Worm (Caenorhabditis elegans) whole organism, L1 larva: ENCODE results near the gene rpb-4.

Experiments used
- C34B4.2 ChIP-seq: sonication (generic microtip); optimal IDR thresholded peaks from 2 replicates; lab custom pipeline; 2017; ENCODE audit warnings: mild to moderate bottlenecking, missing genetic modification characterization, missing compliant biosample characterization
- Y116A8C.19 ChIP-seq: sonication (generic microtip); optimal IDR thresholded peaks from 2 replicates; lab custom pipeline; 2016; ENCODE audit warnings: missing compliant biosample characterization, missing genetic modification characterization, borderline replicate concordance
- alr-1 ChIP-seq: fragments of 200-800 bp; sonication (Bioruptor generic); optimal IDR thresholded peaks from 2 replicates; lab custom pipeline; 2018; ENCODE audit warnings: borderline replicate concordance, mild to moderate bottlenecking, missing genetic modification characterization, missing compliant biosample characterization
- blmp-1 ChIP-seq: fragments of 150-350 bp; optimal IDR thresholded peaks from 2 replicates; lab custom pipeline; 2014; ENCODE audit warnings: missing biosample characterization, missing genetic modification characterization
- ceh-88 ChIP-seq: fragments of 200-800 bp; sonication (Bioruptor generic); IDR thresholded peaks from 2 replicates; pipeline ENCODE4 v1.3.6; 2022; ENCODE audit warnings: missing genetic modification characterization, missing compliant biosample characterization
- ceh-90 ChIP-seq: sonication (generic microtip); optimal IDR thresholded peaks from 2 replicates; lab custom pipeline; 2016; ENCODE audit warnings: missing genetic modification characterization, missing compliant biosample characterization
- efl-1 ChIP-seq, 4 experiments: fragments of 150-350 bp; optimal IDR thresholded peaks in 3 of 4; peaks in 1 of 4; 1 replicate in 1 of 4; 2 replicates in 3 of 4; lab custom pipeline; 2014; ENCODE audit warnings: missing biosample characterization in 2 of 4, missing genetic modification characterization in 2 of 4, missing genetic modification reagents in 2 of 4
- efl-3 ChIP-seq: fragments of 200-800 bp; sonication (Bioruptor generic); optimal IDR thresholded peaks from 2 replicates; lab custom pipeline; 2018; ENCODE audit warnings: mild to moderate bottlenecking, missing genetic modification characterization, missing compliant biosample characterization
- egl-13 ChIP-seq: sonication (generic microtip); optimal IDR thresholded peaks from 2 replicates; lab custom pipeline; 2016; ENCODE audit warnings: missing genotype, missing genetic modification reagents, missing genetic modification characterization, missing compliant biosample characterization
- egl-27 ChIP-seq, 2 experiments: fragments of 150-350 bp in 1 of 2; sonication (generic microtip); optimal IDR thresholded peaks; 3 replicates each; lab custom pipeline; 2017 to 2018; ENCODE audit warnings: missing biosample characterization in 2 of 2, missing genetic modification characterization in 2 of 2, missing genetic modification reagents in 2 of 2
- ets-5 ChIP-seq: fragments of 200-800 bp; sonication (Bioruptor generic); IDR thresholded peaks from 2 replicates; pipeline ENCODE4 v1.3.6; 2022; ENCODE audit warnings: missing genetic modification characterization, missing compliant biosample characterization
- fkh-10 ChIP-seq: sonication (generic microtip); optimal IDR thresholded peaks from 2 replicates; lab custom pipeline; 2017; ENCODE audit warnings: missing biosample characterization, missing genetic modification reagents, missing genetic modification characterization
- fkh-4 ChIP-seq: sonication (generic microtip); optimal IDR thresholded peaks from 2 replicates; lab custom pipeline; 2016; ENCODE audit warnings: missing compliant biosample characterization, missing genetic modification characterization, borderline replicate concordance
- fkh-8 ChIP-seq: sonication (generic microtip); optimal IDR thresholded peaks from 2 replicates; lab custom pipeline; 2016; ENCODE audit warnings: mild to moderate bottlenecking, missing genetic modification characterization, missing compliant biosample characterization
- hlh-4 ChIP-seq: sonication (generic microtip); optimal IDR thresholded peaks from 2 replicates; lab custom pipeline; 2016; ENCODE audit warnings: mild to moderate bottlenecking, missing genetic modification characterization, missing compliant biosample characterization
- isw-1 ChIP-seq: fragments of 200-800 bp; sonication (Bioruptor generic); IDR thresholded peaks from 2 replicates; pipeline ENCODE4 v1.3.6; 2022; ENCODE audit warnings: missing genetic modification characterization, missing compliant biosample characterization
- jun-1 ChIP-seq: fragments of 150-350 bp; optimal IDR thresholded peaks from 2 replicates; lab custom pipeline; 2014; ENCODE audit warnings: missing biosample characterization, missing genetic modification reagents, missing genetic modification characterization
- lin-14 ChIP-seq: fragments of 200-800 bp; sonication (Bioruptor generic); optimal IDR thresholded peaks from 2 replicates; lab custom pipeline; 2018; ENCODE audit warnings: mild to moderate bottlenecking, missing genetic modification characterization, moderate library complexity, missing compliant biosample characterization
- lin-39 ChIP-seq: fragments of 150-350 bp; optimal IDR thresholded peaks from 2 replicates; lab custom pipeline; 2014; ENCODE audit warnings: missing biosample characterization, missing genetic modification reagents, missing genetic modification characterization
- lir-3 ChIP-seq: sonication (generic microtip); optimal IDR thresholded peaks from 2 replicates; lab custom pipeline; 2016; ENCODE audit warnings: mild to moderate bottlenecking, missing genetic modification characterization, moderate library complexity, missing compliant biosample characterization; ENCODE audit not compliant: poor library complexity
- lsy-2 ChIP-seq, 2 experiments: fragments of 150-350 bp; optimal IDR thresholded peaks; 2 replicates each; lab custom pipeline; 2014; ENCODE audit warnings: missing biosample characterization in 2 of 2, missing genetic modification characterization in 2 of 2
- mab-9 ChIP-seq: fragments of 200-800 bp; sonication (Bioruptor generic); IDR thresholded peaks from 2 replicates; pipeline ENCODE4 v1.3.6; 2022; ENCODE audit warnings: missing genetic modification reagents, missing genetic modification characterization, missing compliant biosample characterization
- mdl-1 ChIP-seq, 2 experiments: fragments of 150-350 bp; optimal IDR thresholded peaks; 2 replicates each; lab custom pipeline; 2014 to 2017; ENCODE audit warnings: missing biosample characterization in 2 of 2, missing genetic modification characterization in 2 of 2, inconsistent platforms in 1 of 2
- mef-2 ChIP-seq: fragments of 150-350 bp; optimal IDR thresholded peaks from 2 replicates; lab custom pipeline; 2014; ENCODE audit warnings: missing biosample characterization, missing genetic modification characterization
- mep-1 ChIP-seq: fragments of 150-350 bp; optimal IDR thresholded peaks from 2 replicates; lab custom pipeline; 2014; ENCODE audit warnings: missing biosample characterization, missing genetic modification characterization
- nhr-11 ChIP-seq: fragments of 150-350 bp; optimal IDR thresholded peaks from 2 replicates; lab custom pipeline; 2014; ENCODE audit warnings: missing biosample characterization, missing genetic modification characterization
- nhr-12 ChIP-seq: sonication (generic microtip); optimal IDR thresholded peaks from 2 replicates; lab custom pipeline; 2017; ENCODE audit warnings: missing biosample characterization, missing genetic modification characterization
- nhr-20 ChIP-seq: sonication (generic microtip); optimal IDR thresholded peaks from 2 replicates; lab custom pipeline; 2016; ENCODE audit warnings: mild to moderate bottlenecking, missing genetic modification characterization, missing compliant biosample characterization
- nhr-47 ChIP-seq: sonication (generic microtip); optimal IDR thresholded peaks from 2 replicates; lab custom pipeline; 2016; ENCODE audit warnings: mild to moderate bottlenecking, missing genetic modification characterization, moderate library complexity, missing compliant biosample characterization
- nhr-76 ChIP-seq: sonication (generic microtip); optimal IDR thresholded peaks from 2 replicates; lab custom pipeline; 2017; ENCODE audit warnings: missing biosample characterization, missing genetic modification characterization
- nhr-84 ChIP-seq: sonication (generic microtip); optimal IDR thresholded peaks from 2 replicates; lab custom pipeline; 2017; ENCODE audit warnings: missing biosample characterization, missing genetic modification characterization
- nhr-85 ChIP-seq: sonication (generic microtip); peaks from one replicate; lab custom pipeline; 2016; ENCODE audit warnings: missing genetic modification characterization, inconsistent platforms, missing compliant biosample characterization
- nhr-90 ChIP-seq: sonication (generic microtip); optimal IDR thresholded peaks from 2 replicates; lab custom pipeline; 2016; ENCODE audit warnings: mild to moderate bottlenecking, missing genetic modification characterization, missing compliant biosample characterization; ENCODE audit not compliant: poor library complexity
- pag-3 ChIP-seq: sonication (generic microtip); optimal IDR thresholded peaks from 2 replicates; lab custom pipeline; 2017; ENCODE audit warnings: missing genetic modification characterization, mild to moderate bottlenecking, missing compliant biosample characterization, antibody characterized with exemption, borderline replicate concordance; ENCODE audit not compliant: insufficient read depth
- pax-3 ChIP-seq: fragments of 200-800 bp; sonication (Bioruptor generic); optimal IDR thresholded peaks from 2 replicates; lab custom pipeline; 2018; ENCODE audit warnings: mild to moderate bottlenecking, missing genetic modification characterization, moderate library complexity, missing compliant biosample characterization
- rnt-1 ChIP-seq: sonication (generic microtip); optimal IDR thresholded peaks from 2 replicates; lab custom pipeline; 2016; ENCODE audit warnings: mild to moderate bottlenecking, missing genetic modification characterization, moderate library complexity, missing compliant biosample characterization
- sox-4 ChIP-seq: sonication (generic microtip); optimal IDR thresholded peaks from 2 replicates; lab custom pipeline; 2016; ENCODE audit warnings: missing genetic modification characterization, missing compliant biosample characterization
- sptf-1 ChIP-seq: fragments of 150-350 bp; optimal IDR thresholded peaks from 2 replicates; lab custom pipeline; 2014; ENCODE audit warnings: missing biosample characterization, missing genetic modification characterization
- swsn-7 ChIP-seq: sonication (generic microtip); optimal IDR thresholded peaks from 2 replicates; lab custom pipeline; 2016; ENCODE audit warnings: missing genetic modification characterization, missing compliant biosample characterization
- tlp-1 ChIP-seq: fragments of 150-350 bp; optimal IDR thresholded peaks from 2 replicates; lab custom pipeline; 2014; ENCODE audit warnings: missing biosample characterization, missing genetic modification characterization
- unc-30 ChIP-seq: sonication (generic microtip); optimal IDR thresholded peaks from 2 replicates; lab custom pipeline; 2017; ENCODE audit warnings: missing biosample characterization, missing genetic modification characterization
- unc-62 ChIP-seq: fragments of 150-350 bp; optimal IDR thresholded peaks from 2 replicates; lab custom pipeline; 2014; ENCODE audit warnings: missing biosample characterization, missing genetic modification reagents, missing genetic modification characterization
- vab-15 ChIP-seq: sonication (generic microtip); optimal IDR thresholded peaks from 2 replicates; lab custom pipeline; 2017; ENCODE audit warnings: missing genotype, mild to moderate bottlenecking, missing genetic modification characterization, missing compliant biosample characterization
- xbp-1 ChIP-seq: sonication (generic microtip); optimal IDR thresholded peaks from 2 replicates; lab custom pipeline; 2016; ENCODE audit warnings: missing genetic modification characterization, missing compliant biosample characterization
- zag-1 ChIP-seq: fragments of 150-350 bp; optimal IDR thresholded peaks from 2 replicates; lab custom pipeline; 2014; ENCODE audit warnings: missing biosample characterization, missing genetic modification characterization
- ztf-11 ChIP-seq, 2 experiments: sonication (generic microtip); optimal IDR thresholded peaks; 2 replicates each; lab custom pipeline; 2016 to 2017; ENCODE audit warnings: missing genetic modification characterization in 2 of 2, missing biosample characterization in 1 of 2, missing compliant biosample characterization in 1 of 2
- ztf-4 ChIP-seq: fragments of 150-350 bp; optimal IDR thresholded peaks from 2 replicates; lab custom pipeline; 2014; ENCODE audit warnings: missing biosample characterization, missing genetic modification characterization

rpb-4 gene

ce11 chrII:7408192-7408591 is 33.9 kb downstream of the rpb-4 start, which contains the start of gene srd-55:
TSS of gene srd-55 (plus strand) at chrII:7408492.
- TF ChIP-seq lsy-2 (tag; optimal IDR thresholded peaks at IDR 0.05; lab: Kevin White, UChicago) (no peak), lin-14 (no peak), pax-3 (no peak), mep-1 (tag; lab: Kevin White, UChicago) (no peak), xbp-1 (tag; lab: Kevin White, UChicago) (no peak), nhr-90 (tag; lab: Kevin White, UChicago) (no peak), lin-39 (no peak), nhr-20 (no peak), nhr-12 (tag; lab: Kevin White, UChicago) (no peak), nhr-84 (no peak), nhr-11 (tag; lab: Kevin White, UChicago) (no peak), jun-1 (no peak), sptf-1 (tag; lab: Kevin White, UChicago) (no peak), ceh-88 (GFP tag; lab: Robert Waterston, UW) (no peak), pag-3 (tag; lab: Kevin White, UChicago) (no peak), fkh-10 (no peak), mdl-1 (tag; optimal IDR thresholded peaks at IDR 0.05; lab: Kevin White, UChicago) (no peak), unc-62 (GFP tag; lab: Kevin White, UChicago) (no peak), tlp-1 (no peak)

DNA sequence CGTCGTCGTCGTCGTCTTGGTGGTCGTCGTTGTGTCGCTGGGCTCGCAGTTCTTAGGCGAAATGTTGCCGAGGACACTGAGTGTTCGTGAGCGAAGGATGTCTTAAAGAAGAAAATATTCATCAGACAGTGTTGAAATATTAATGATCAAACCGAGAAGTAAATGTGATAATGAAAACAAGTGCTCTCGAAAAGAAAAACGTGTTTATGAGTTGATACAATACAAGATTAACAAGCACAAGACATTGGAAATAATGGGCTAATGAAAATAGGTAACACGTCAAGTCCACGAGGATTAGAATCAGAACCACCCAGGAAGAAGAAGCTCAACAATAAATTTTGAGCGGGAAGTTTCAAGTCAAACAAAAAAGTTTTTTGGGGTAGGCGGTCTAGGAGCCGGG is 37.6 kb downstream of the rpb-4 start, which contains the start of gene K02A2.5:
TSS of gene K02A2.5 (minus strand) at position 101 of the 400 bp plus-strand sequence.
- TF ChIP-seq tlp-1 (no peak), ztf-4 (tag; lab: Kevin White, UChicago) (no peak), swsn-7 (tag; lab: Kevin White, UChicago) (no peak), rnt-1 (no peak), lir-3 (tag; lab: Kevin White, UChicago) (no peak)

ce11 chrII:7413275-7413674 is 39.0 kb downstream of the rpb-4 start:
- TF ChIP-seq efl-3 (GFP tag; lab: Kevin White, UChicago) (no peak), pag-3 (tag; lab: Kevin White, UChicago) (no peak), unc-30 (tag; lab: Kevin White, UChicago) (no peak), vab-15 (no peak), hlh-4 (tag; lab: Kevin White, UChicago) (no peak), nhr-47 (tag; lab: Kevin White, UChicago) (no peak), isw-1 (no peak), egl-27 (tag; optimal IDR thresholded peaks at IDR 0.05; lab: Kevin White, UChicago) (no peak), lin-14 (peak; percentile 44), ztf-11 (tag; optimal IDR thresholded peaks at IDR 0.05; lab: Kevin White, UChicago) (no peak), mab-9 (GFP tag; lab: Robert Waterston, UW) (no peak), mep-1 (tag; lab: Kevin White, UChicago) (no peak), sptf-1 (tag; lab: Kevin White, UChicago) (no peak), nhr-76 (tag; lab: Kevin White, UChicago) (no peak), fkh-4 (tag; lab: Kevin White, UChicago) (no peak), zag-1 (tag; lab: Kevin White, UChicago) (no peak), jun-1 (no peak), sox-4 (tag; lab: Kevin White, UChicago) (no peak), ets-5 (GFP tag; lab: Robert Waterston, UW) (no peak), mef-2 (tag; lab: Kevin White, UChicago) (no peak), ztf-4 (tag; lab: Kevin White, UChicago) (no peak), ceh-90 (tag; lab: Kevin White, UChicago) (no peak), C34B4.2 (tag; lab: Kevin White, UChicago) (no peak), alr-1 (tag; lab: Kevin White, UChicago) (no peak), fkh-8 (no peak), nhr-85 (tag; lab: Kevin White, UChicago) (peak; percentile 91), tlp-1 (no peak), Y116A8C.19 (tag; lab: Kevin White, UChicago) (no peak), efl-1 (optimal IDR thresholded peaks at IDR 0.05; lab: Kevin White, UChicago) (no peak), efl-1 (GFP tag; optimal IDR thresholded peaks at IDR 0.05 in 1 of 2; lab: Kevin White, UChicago) (no peak), nhr-84 (no peak), mdl-1 (tag; optimal IDR thresholded peaks at IDR 0.05; lab: Kevin White, UChicago) (no peak), nhr-20 (peak; percentile 49), lir-3 (tag; lab: Kevin White, UChicago) (no peak), blmp-1 (peak; percentile 76), egl-13 (tag; lab: Kevin White, UChicago) (no peak), nhr-12 (tag; lab: Kevin White, UChicago) (no peak)
